Worm (Caenorhabditis elegans) whole organism, L1 larva: ENCODE results near the gene F59B1.2.

Experiments
- F16B12.6 ChIP-seq: fragments of 150-350 bp; optimal IDR thresholded peaks from 2 replicates; lab custom pipeline; 2014; ENCODE audit warnings: missing biosample characterization, missing genetic modification characterization
- elt-3 ChIP-seq, 6 experiments: fragments of 150-350 bp in 1 of 6; sonication (generic microtip); optimal IDR thresholded peaks; 2 replicates each; lab custom pipeline; 2017 to 2018; ENCODE audit warnings: missing biosample characterization in 6 of 6, missing genetic modification characterization in 6 of 6, inconsistent platforms in 1 of 6
- fkh-10 ChIP-seq: sonication (generic microtip); optimal IDR thresholded peaks from 2 replicates; lab custom pipeline; 2017; ENCODE audit warnings: missing biosample characterization, missing genetic modification reagents, missing genetic modification characterization
- lin-13 ChIP-seq: fragments of 150-350 bp; optimal IDR thresholded peaks from 2 replicates; lab custom pipeline; 2014; ENCODE audit warnings: missing biosample characterization, missing genetic modification reagents, missing genetic modification characterization
- lin-39 ChIP-seq: fragments of 150-350 bp; optimal IDR thresholded peaks from 2 replicates; lab custom pipeline; 2014; ENCODE audit warnings: missing biosample characterization, missing genetic modification reagents, missing genetic modification characterization
- mef-2 ChIP-seq: fragments of 150-350 bp; optimal IDR thresholded peaks from 2 replicates; lab custom pipeline; 2014; ENCODE audit warnings: missing biosample characterization, missing genetic modification characterization
- mep-1 ChIP-seq: fragments of 150-350 bp; optimal IDR thresholded peaks from 2 replicates; lab custom pipeline; 2014; ENCODE audit warnings: missing biosample characterization, missing genetic modification characterization
- nhr-76 ChIP-seq: sonication (generic microtip); optimal IDR thresholded peaks from 2 replicates; lab custom pipeline; 2017; ENCODE audit warnings: missing biosample characterization, missing genetic modification characterization
- snpc-4 ChIP-seq: fragments of 150-350 bp; optimal IDR thresholded peaks from 2 replicates; lab custom pipeline; 2014; ENCODE audit warnings: missing biosample characterization, missing genetic modification characterization

- TF ChIP-seq elt-3 (tag; optimal IDR thresholded peaks at IDR 0.05; lab: Kevin White, UChicago) (no peak), lin-39 (no peak), snpc-4 (tag; lab: Kevin White, UChicago) (no peak), nhr-76 (tag; lab: Kevin White, UChicago) (no peak), mep-1 (tag; lab: Kevin White, UChicago) (no peak), mef-2 (tag; lab: Kevin White, UChicago) (no peak), F16B12.6 (tag; lab: Kevin White, UChicago) (no peak), fkh-10 (no peak), lin-13 (GFP tag; lab: Kevin White, UChicago) (no peak)
Measured at ce11 chrV:3600570-3600969, 32.6 kb upstream of the F59B1.2 start, which contains the start of gene T22F3.7.
